Worm (Caenorhabditis elegans) whole organism, mixed stage, embryonic: ENCODE measurements around the gene Y46E12A.5.

Experiments
- nhr-12 ChIP-seq: fragments of 150-350 bp; optimal IDR thresholded peaks from 2 replicates; lab custom pipeline; 2014; ENCODE audit warnings: missing biosample characterization, missing genetic modification characterization
- nhr-237 ChIP-seq: fragments of 150-350 bp; optimal IDR thresholded peaks from 2 replicates; lab custom pipeline; 2014; ENCODE audit warnings: missing biosample characterization, missing genetic modification characterization
- nhr-28 ChIP-seq: fragments of 150-350 bp; optimal IDR thresholded peaks from 2 replicates; lab custom pipeline; 2014; ENCODE audit warnings: missing biosample characterization, missing genetic modification characterization
- nhr-76 ChIP-seq: sonication (generic microtip); optimal IDR thresholded peaks from 2 replicates; lab custom pipeline; 2017; ENCODE audit warnings: missing biosample characterization, missing genetic modification characterization
- unc-39 ChIP-seq: fragments of 150-350 bp; optimal IDR thresholded peaks from 2 replicates; lab custom pipeline; 2014; ENCODE audit warnings: missing biosample characterization, missing genetic modification characterization
- ztf-11 ChIP-seq: fragments of 150-350 bp; optimal IDR thresholded peaks from 2 replicates; lab custom pipeline; 2014; ENCODE audit warnings: missing biosample characterization, missing genetic modification characterization

ce11 chrIII:1777969-1778368 is 19.9 kb upstream of the Y46E12A.5 start, which contains the start of gene Y39A3CL.4:
- no peak for TF ChIP-seq nhr-237 (tag; lab: Kevin White, UChicago)
- TF ChIP-seq nhr-76 (tag; lab: Kevin White, UChicago): no peak
- no peak for TF ChIP-seq ztf-11 (tag; lab: Kevin White, UChicago)
- TF ChIP-seq nhr-12 (tag; lab: Kevin White, UChicago): no peak
- TF ChIP-seq nhr-28 (tag; lab: Kevin White, UChicago): no peak
- TF ChIP-seq unc-39 (tag; lab: Kevin White, UChicago): no peak
